Fruit fly (Drosophila melanogaster): Measurements from ENCODE around the gene hdm.
A peak's percentile ranks its signal among the peaks of the same experiment; 100 is the strongest.

hdm gene

dm6 chrX:7968215-7968799 is 48.4 kb upstream of the hdm start, which contains the start of gene sws (continued):
- TF ChIP-seq tx (GFP tag; optimal IDR thresholded peaks at IDR 0.05) (no peak), CG6654 (GFP tag; optimal IDR thresholded peaks at IDR 0.05) (no peak), CG13296 (GFP tag; optimal IDR thresholded peaks at IDR 0.05) (peak; percentile 30), tap (tag; optimal IDR thresholded peaks at IDR 0.05) (no peak), CG8388 (GFP tag; optimal IDR thresholded peaks at IDR 0.05) (peak; percentile 9), CG1529 (GFP tag; optimal IDR thresholded peaks at IDR 0.05) (no peak), CG4424 (GFP tag; optimal IDR thresholded peaks at IDR 0.05) (peak; percentile 10), CG14014 (GFP tag; IDR thresholded peaks at IDR 0.05) (no peak), CG32532 (GFP tag; IDR thresholded peaks at IDR 0.05) (no peak), CG9727 (GFP tag; optimal IDR thresholded peaks at IDR 0.05) (peak; percentile 57), CG1233 (GFP tag; optimal IDR thresholded peaks at IDR 0.05) (peak; percentile 32), CG3726 (GFP tag; IDR thresholded peaks at IDR 0.05) (no peak), so (GFP tag; IDR thresholded peaks at IDR 0.05) (no peak), zfh1 (GFP tag; IDR thresholded peaks at IDR 0.05) (no peak), oc (tag; optimal IDR thresholded peaks at IDR 0.05) (no peak), Med (GFP tag) (no peak), hbn (GFP tag; IDR thresholded peaks at IDR 0.05; ENCODE audit: partially characterized antibody) (peak; percentile 35; the same call in 1 of the 2 replicates), aop (GFP tag; IDR thresholded peaks at IDR 0.05) (no peak), CG17385 (GFP tag; optimal IDR thresholded peaks at IDR 0.05) (peak; percentile 9), CG2199 (GFP tag; IDR thresholded peaks at IDR 0.05) (no peak), nerfin-2 (GFP tag; IDR thresholded peaks at IDR 0.05; ENCODE audit: partially characterized antibody) (peak; percentile 41; the same call in 1 of the 2 replicates), al (GFP tag; IDR thresholded peaks at IDR 0.05) (no peak), CG13894 (tag; optimal IDR thresholded peaks at IDR 0.05) (no peak), CG18619 (GFP tag; optimal IDR thresholded peaks at IDR 0.05) (peak; percentile 29), Dfd (GFP tag; optimal IDR thresholded peaks at IDR 0.05) (no peak), salm (tag; optimal IDR thresholded peaks at IDR 0.05) (no peak), E2f2 (GFP tag; IDR thresholded peaks at IDR 0.05) (0 out of 2 replicates have a peak, but pooled peaks have one; percentile 17), Ravus (GFP tag; IDR thresholded peaks at IDR 0.05) (no peak), CHES-1-like (GFP tag; optimal IDR thresholded peaks at IDR 0.05) (no peak), CG11247 (GFP tag; IDR thresholded peaks at IDR 0.05) (no peak), CG5180 (GFP tag; optimal IDR thresholded peaks at IDR 0.05) (no peak), Atf6 (GFP tag; IDR thresholded peaks at IDR 0.05) (no peak), CG6272 (GFP tag; IDR thresholded peaks at IDR 0.05) (no peak), CG12942 (GFP tag; optimal IDR thresholded peaks at IDR 0.05) (peak; percentile 25), wek (GFP tag; optimal IDR thresholded peaks at IDR 0.05) (no peak), ab (GFP tag; optimal IDR thresholded peaks at IDR 0.05) (no peak), dmrt99B (tag; optimal IDR thresholded peaks at IDR 0.05) (peak; percentile 16), C15 (GFP tag; IDR thresholded peaks at IDR 0.05) (no peak), pfk (GFP tag; optimal IDR thresholded peaks at IDR 0.05) (no peak), CG12769 (tag; optimal IDR thresholded peaks at IDR 0.05) (no peak), Antp (GFP tag; optimal IDR thresholded peaks at IDR 0.05) (no peak), Awh (GFP tag; IDR thresholded peaks at IDR 0.05) (no peak), dysf (GFP tag; IDR thresholded peaks at IDR 0.05) (peak; percentile 45; the same call in 1 of the 3 replicates), CG10979 (tag; optimal IDR thresholded peaks at IDR 0.05) (peak; percentile 29), CG8290 (GFP tag; optimal IDR thresholded peaks at IDR 0.05) (no peak), CG8290 (tag; optimal IDR thresholded peaks at IDR 0.05) (peak in 1 of 2 experiments; percentile 50), esg (GFP tag; conservative IDR thresholded peaks at IDR 0.05) (no peak), MESR4 (GFP tag; optimal IDR thresholded peaks at IDR 0.05) (peak; percentile 30), fd96Cb (tag; optimal IDR thresholded peaks at IDR 0.05) (peak; percentile 31), CG8089 (GFP tag; optimal IDR thresholded peaks at IDR 0.05) (no peak), CG8924 (tag; optimal IDR thresholded peaks at IDR 0.05) (peak; percentile 45)
